Worm (Caenorhabditis elegans): Measurements from ENCODE around the gene swan-1.

- TF ChIP-seq sptf-1 (tag; optimal IDR thresholded peaks at IDR 0.05) (no peak), mls-2 (tag; optimal IDR thresholded peaks at IDR 0.05) (no peak), pha-4 (tag; optimal IDR thresholded peaks at IDR 0.05) (no peak), ces-1 (GFP tag; optimal IDR thresholded peaks at IDR 0.05) (no peak), snpc-4 (tag; optimal IDR thresholded peaks at IDR 0.05) (no peak), nhr-28 (tag; optimal IDR thresholded peaks at IDR 0.05) (no peak)
Observed at ce11 chrV:13777857-13778256, 29.2 kb downstream of the swan-1 start, which contains the start of gene F53C11.9.

Measured in whole organism, mixed stage, embryonic.